Worm (Caenorhabditis elegans): ENCODE measurements around the gene Y116A8C.465.

- no peak for TF ChIP-seq elt-3 (tag; optimal IDR thresholded peaks at IDR 0.05)
- TF ChIP-seq pha-4 (tag; optimal IDR thresholded peaks at IDR 0.05), result no peak
- TF ChIP-seq ztf-11 (tag; optimal IDR thresholded peaks at IDR 0.05), result no peak
- TF ChIP-seq lin-13 (tag; optimal IDR thresholded peaks at IDR 0.05), result no peak
- TF ChIP-seq ceh-43 (GFP tag; optimal IDR thresholded peaks at IDR 0.05), result no peak
- no peak for TF ChIP-seq unc-62 (GFP tag; optimal IDR thresholded peaks at IDR 0.05)
- no peak for TF ChIP-seq nhr-237 (tag; optimal IDR thresholded peaks at IDR 0.05)
- no peak for TF ChIP-seq cnd-1 (tag; optimal IDR thresholded peaks at IDR 0.05)
These were observed 31.1 kb downstream of the Y116A8C.465 start, which contains the start of gene Y116A8C.27 for ce11 chrIV:17096168-17096567.
